Fruit fly (Drosophila melanogaster) S2 (cell line): ENCODE data around the gene CG4194.

Experiments
- CG8478 ChIP-seq: fragments of >200 bp; optimal IDR thresholded peaks from 2 replicates; lab custom pipeline; 2018
- CTCF ChIP-seq, 2 experiments: fragments of >200 bp; optimal IDR thresholded peaks; 2 replicates each; lab custom pipeline; 2018

- TF ChIP-seq CG8478 (lab: Kevin White, UChicago) (no peak), CTCF (optimal IDR thresholded peaks at IDR 0.05; lab: Kevin White, UChicago) (no peak)
Observed at dm6 chrX:2107782-2108409, 39.5 kb downstream of the CG4194 start.
